Fruit fly (Drosophila melanogaster) whole organism, adult: ENCODE results near the gene CG7394.
A peak's percentile ranks its signal among the peaks of the same experiment; 100 is the strongest.

ENCODE experiments used
- CG11617 ChIP-seq: fragments of 200-800 bp; sonication (Bioruptor generic); optimal IDR thresholded peaks from 2 replicates; lab custom pipeline; 2017; ENCODE audit warnings: mild to moderate bottlenecking, missing biosample characterization, missing genetic modification reagents, missing genetic modification characterization
- CG12768 ChIP-seq: fragments of 200-800 bp; sonication (Bioruptor generic); optimal IDR thresholded peaks from 2 replicates; lab custom pipeline; 2017; ENCODE audit warnings: missing biosample characterization, missing genetic modification characterization, mild to moderate bottlenecking, moderate library complexity, missing genetic modification reagents
- CG14711 ChIP-seq: fragments of 200-800 bp; sonication (Bioruptor generic); optimal IDR thresholded peaks from 2 replicates; lab custom pipeline; 2018; ENCODE audit warnings: missing biosample characterization, mild to moderate bottlenecking, missing genetic modification characterization, moderate library complexity
- CG1620 ChIP-seq: fragments of 200-800 bp; sonication (Bioruptor generic); optimal IDR thresholded peaks from 2 replicates; lab custom pipeline; 2016; ENCODE audit warnings: missing biosample characterization, missing genetic modification characterization
- CG33017 ChIP-seq: fragments of 200-800 bp; sonication (Bioruptor generic); optimal IDR thresholded peaks from 2 replicates; lab custom pipeline; 2018; ENCODE audit warnings: missing biosample characterization, mild to moderate bottlenecking, missing genetic modification characterization, moderate library complexity
- CG5204 ChIP-seq: fragments of 200-800 bp; sonication (Bioruptor generic); optimal IDR thresholded peaks from 2 replicates; lab custom pipeline; 2016; ENCODE audit warnings: missing biosample characterization, missing genetic modification characterization
- CG7045 ChIP-seq: fragments of 200-800 bp; sonication (Bioruptor generic); optimal IDR thresholded peaks from 2 replicates; lab custom pipeline; 2017; ENCODE audit warnings: missing biosample characterization, mild to moderate bottlenecking, missing genetic modification characterization
- CG7101 ChIP-seq: fragments of 200-800 bp; sonication (Bioruptor generic); optimal IDR thresholded peaks from 2 replicates; lab custom pipeline; 2018; ENCODE audit warnings: missing biosample characterization, mild to moderate bottlenecking, missing genetic modification characterization, moderate library complexity
- Clk ChIP-seq: fragments of 200-800 bp; sonication (Bioruptor generic); optimal IDR thresholded peaks from 2 replicates; lab custom pipeline; 2017; ENCODE audit warnings: missing biosample characterization, missing genetic modification characterization
- Crg-1 ChIP-seq: fragments of 200-800 bp; sonication (Bioruptor generic); optimal IDR thresholded peaks from 2 replicates; lab custom pipeline; 2016; ENCODE audit warnings: missing biosample characterization, missing genetic modification characterization
- Hr96 ChIP-seq: fragments of 200-800 bp; sonication (Bioruptor generic); optimal IDR thresholded peaks from 2 replicates; lab custom pipeline; 2016; ENCODE audit warnings: missing biosample characterization, missing genetic modification characterization
- Mnt ChIP-seq: fragments of 200-800 bp; sonication (Bioruptor generic); optimal IDR thresholded peaks from 2 replicates; lab custom pipeline; 2016; ENCODE audit warnings: missing biosample characterization, mild to moderate bottlenecking, missing genetic modification characterization
- bab1 ChIP-seq: fragments of 200-800 bp; sonication (Bioruptor generic); optimal IDR thresholded peaks from 3 replicates; lab custom pipeline; 2019; ENCODE audit warnings: missing biosample characterization, mild to moderate bottlenecking, missing genetic modification characterization, moderate library complexity
- cic ChIP-seq: fragments of 200-800 bp; sonication (Bioruptor generic); optimal IDR thresholded peaks from 2 replicates; lab custom pipeline; 2017; ENCODE audit warnings: missing biosample characterization, mild to moderate bottlenecking, missing genetic modification characterization, moderate library complexity
- cnc ChIP-seq, 2 experiments: fragments of >200 bp; optimal IDR thresholded peaks; 2 replicates each; lab custom pipeline; 2017
- kay ChIP-seq: fragments of 200-800 bp; sonication (Bioruptor generic); peaks from one replicate; lab custom pipeline; 2016; ENCODE audit warnings: missing biosample characterization, missing genetic modification characterization, borderline replicate concordance
- ovo ChIP-seq: fragments of 200-800 bp; sonication (Bioruptor generic); optimal IDR thresholded peaks from 2 replicates; lab custom pipeline; 2016; ENCODE audit warnings: missing biosample characterization, missing genetic modification characterization
- pad ChIP-seq: fragments of 200-800 bp; sonication (Bioruptor generic); optimal IDR thresholded peaks from 3 replicates; lab custom pipeline; 2017; ENCODE audit warnings: missing biosample characterization, missing genetic modification characterization, mild to moderate bottlenecking, moderate library complexity, missing genetic modification reagents
- tj ChIP-seq: fragments of 200-800 bp; sonication (Bioruptor generic); optimal IDR thresholded peaks from 3 replicates; lab custom pipeline; 2017; ENCODE audit warnings: missing biosample characterization, mild to moderate bottlenecking, missing genetic modification characterization, moderate library complexity
- toe ChIP-seq: fragments of 200-800 bp; sonication (Bioruptor generic); optimal IDR thresholded peaks from 2 replicates; lab custom pipeline; 2016; ENCODE audit warnings: missing biosample characterization, missing genetic modification characterization

Gene CG7394

dm6 chr3L:11561946-11562760 lies at the start of gene CG7394, which contains the start of gene Mob2:
CG7394 (plus strand) TSS chr3L:11561996.
Mob2 (minus strand) TSS chr3L:11562233.
- TF ChIP-seq Mnt (GFP tag; lab: Kevin White, UChicago), result peak; percentile 80
- peak; percentile 84 for TF ChIP-seq Crg-1 (GFP tag; lab: Kevin White, UChicago)
- TF ChIP-seq CG11617 (GFP tag; lab: Kevin White, UChicago), result peak; percentile 94
- TF ChIP-seq Clk, result peak; percentile 86
- TF ChIP-seq ovo (GFP tag; lab: Kevin White, UChicago), result peak; percentile 83
- no peak for TF ChIP-seq cnc (optimal IDR thresholded peaks at IDR 0.05; lab: Kevin White, UChicago)
- peak; percentile 97 for TF ChIP-seq bab1 (GFP tag; lab: Kevin White, UChicago)
- TF ChIP-seq pad (GFP tag; lab: Kevin White, UChicago), result peak; percentile 72
- TF ChIP-seq CG12768 (GFP tag; lab: Kevin White, UChicago), result peak; percentile 87
- peak; percentile 53 for TF ChIP-seq cic
- TF ChIP-seq CG5204 (GFP tag; lab: Kevin White, UChicago), result peak; percentile 92
- TF ChIP-seq kay (GFP tag; lab: Kevin White, UChicago), result peak; percentile 96
- TF ChIP-seq CG7045, result peak; percentile 95
- TF ChIP-seq CG1620 (GFP tag; lab: Kevin White, UChicago), result peak; percentile 82
- TF ChIP-seq Hr96 (GFP tag; lab: Kevin White, UChicago), result peak; percentile 78
- TF ChIP-seq CG7101, result peak; percentile 94
- peak; percentile 91 for TF ChIP-seq CG33017 (tag; lab: Kevin White, UChicago)
- peak; percentile 99 for TF ChIP-seq CG14711 (tag; lab: Kevin White, UChicago)
- TF ChIP-seq tj (GFP tag; lab: Kevin White, UChicago), result peak; percentile 76
- peak; percentile 88 for TF ChIP-seq toe (GFP tag; lab: Kevin White, UChicago)

dm6 chr3L:11513405-11513804 lies 48.4 kb upstream of the CG7394 start, which contains the start of gene CG7512:
CG7512 (plus strand) TSS chr3L:11513705.
- TF ChIP-seq cnc (optimal IDR thresholded peaks at IDR 0.05; lab: Kevin White, UChicago) (no peak), CG33017 (tag; lab: Kevin White, UChicago) (no peak), Mnt (GFP tag; lab: Kevin White, UChicago) (no peak), Clk (no peak), CG7101 (no peak), CG5204 (GFP tag; lab: Kevin White, UChicago) (no peak), Crg-1 (GFP tag; lab: Kevin White, UChicago) (no peak), CG7045 (no peak), CG11617 (GFP tag; lab: Kevin White, UChicago) (no peak), bab1 (GFP tag; lab: Kevin White, UChicago) (no peak), cic (no peak), ovo (GFP tag; lab: Kevin White, UChicago) (no peak), pad (GFP tag; lab: Kevin White, UChicago) (no peak), tj (GFP tag; lab: Kevin White, UChicago) (no peak), Hr96 (GFP tag; lab: Kevin White, UChicago) (no peak), toe (GFP tag; lab: Kevin White, UChicago) (no peak)

dm6 chr3L:11515349-11516079 lies 46.3 kb upstream of the CG7394 start:
- TF ChIP-seq CG1620 (GFP tag; lab: Kevin White, UChicago) (no peak), ovo (GFP tag; lab: Kevin White, UChicago) (no peak), cic (no peak), toe (GFP tag; lab: Kevin White, UChicago) (no peak), Hr96 (GFP tag; lab: Kevin White, UChicago) (no peak), cnc (optimal IDR thresholded peaks at IDR 0.05; lab: Kevin White, UChicago) (no peak), CG7101 (no peak)

dm6 chr3L:11516229-11516628 lies 45.6 kb upstream of the CG7394 start:
- TF ChIP-seq CG11617 (GFP tag; lab: Kevin White, UChicago), result no peak
- TF ChIP-seq CG7101, result no peak
- no peak for TF ChIP-seq kay (GFP tag; lab: Kevin White, UChicago)
- no peak for TF ChIP-seq cnc (optimal IDR thresholded peaks at IDR 0.05; lab: Kevin White, UChicago)
- no peak for TF ChIP-seq ovo (GFP tag; lab: Kevin White, UChicago)
- TF ChIP-seq pad (GFP tag; lab: Kevin White, UChicago), result no peak
- no peak for TF ChIP-seq CG14711 (tag; lab: Kevin White, UChicago)
- no peak for TF ChIP-seq CG1620 (GFP tag; lab: Kevin White, UChicago)
- no peak for TF ChIP-seq Hr96 (GFP tag; lab: Kevin White, UChicago)
- no peak for TF ChIP-seq cic
- TF ChIP-seq Mnt (GFP tag; lab: Kevin White, UChicago), result no peak
- TF ChIP-seq toe (GFP tag; lab: Kevin White, UChicago), result no peak
- no peak for TF ChIP-seq CG5204 (GFP tag; lab: Kevin White, UChicago)
- no peak for TF ChIP-seq Crg-1 (GFP tag; lab: Kevin White, UChicago)
- no peak for TF ChIP-seq CG33017 (tag; lab: Kevin White, UChicago)
- no peak for TF ChIP-seq CG7045

dm6 chr3L:11522613-11523012 lies 39.2 kb upstream of the CG7394 start, which contains the start of the genes CG11714 and Fuca:
CG11714 (minus strand) TSS chr3L:11522713.
Fuca (minus strand) TSS chr3L:11522713.
- TF ChIP-seq kay (GFP tag; lab: Kevin White, UChicago) (peak; percentile 82), CG7101 (no peak), Clk (no peak), CG33017 (tag; lab: Kevin White, UChicago) (no peak), bab1 (GFP tag; lab: Kevin White, UChicago) (no peak), cic (no peak), tj (GFP tag; lab: Kevin White, UChicago) (peak; percentile 35), CG1620 (GFP tag; lab: Kevin White, UChicago) (no peak), ovo (GFP tag; lab: Kevin White, UChicago) (no peak), CG12768 (GFP tag; lab: Kevin White, UChicago) (no peak), pad (GFP tag; lab: Kevin White, UChicago) (no peak), CG5204 (GFP tag; lab: Kevin White, UChicago) (no peak), cnc (optimal IDR thresholded peaks at IDR 0.05; lab: Kevin White, UChicago) (no peak), Hr96 (GFP tag; lab: Kevin White, UChicago) (no peak), Crg-1 (GFP tag; lab: Kevin White, UChicago) (no peak)
